Fruit fly (Drosophila melanogaster) whole organism, embryonic: ENCODE results near the gene siz.

Source experiments
- MESR4 ChIP-seq: fragments of 200-800 bp; sonication (Bioruptor generic); optimal IDR thresholded peaks from 2 replicates; lab custom pipeline; 2018; ENCODE audit warnings: missing biosample characterization, mild to moderate bottlenecking, missing genetic modification characterization, moderate library complexity
- bcd ChIP-seq: fragments of 200-800 bp; sonication (Bioruptor generic); optimal IDR thresholded peaks from 2 replicates; lab custom pipeline; 2017; ENCODE audit warnings: missing biosample characterization, mild to moderate bottlenecking, missing genetic modification characterization

DNA sequence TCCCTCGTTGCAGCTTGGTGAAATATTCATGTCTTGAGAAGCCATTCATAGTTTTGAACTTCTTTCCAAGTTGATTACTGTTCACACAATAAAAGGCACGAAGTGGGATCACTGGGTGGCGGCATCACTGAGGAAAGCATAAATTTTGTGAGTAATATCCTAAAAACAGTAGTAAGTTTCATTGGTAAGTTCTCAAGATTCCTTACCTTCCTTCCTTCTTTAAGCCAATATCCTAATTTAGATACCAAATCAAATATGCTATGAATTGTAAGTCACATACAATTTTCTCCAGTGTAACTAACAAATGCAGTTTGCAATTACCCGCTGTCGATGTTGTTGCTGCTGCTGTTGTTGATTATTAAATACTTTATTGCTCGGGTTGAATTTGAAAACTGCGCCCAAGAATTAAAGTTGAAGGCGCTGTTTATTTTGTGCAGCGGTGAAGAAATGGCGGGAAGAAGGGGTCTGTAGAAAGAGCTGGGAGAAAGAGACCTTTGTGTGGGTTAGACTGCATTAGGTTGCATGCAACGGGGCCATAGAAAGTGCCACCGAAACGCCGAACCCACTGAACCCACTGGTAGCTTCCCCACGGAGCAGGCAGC, 11.9 kb downstream of the siz start:
- TF ChIP-seq bcd (no peak), MESR4 (GFP tag; lab: Kevin White, UChicago) (no peak)
